Worm (Caenorhabditis elegans) whole organism, L1 larva: ENCODE measurements around the gene R186.8.

Source experiments
- C16A3.4 ChIP-seq: fragments of 150-350 bp; optimal IDR thresholded peaks from 2 replicates; lab custom pipeline; 2014; ENCODE audit warnings: missing biosample characterization, missing genetic modification characterization
- elt-2 ChIP-seq: sonication (generic microtip); optimal IDR thresholded peaks from 2 replicates; lab custom pipeline; 2016; ENCODE audit warnings: missing genetic modification characterization, mild to moderate bottlenecking, inconsistent platforms, missing compliant biosample characterization, missing genetic modification reagents
- fos-1 ChIP-seq: fragments of 150-350 bp; optimal IDR thresholded peaks from 2 replicates; lab custom pipeline; 2014; ENCODE audit warnings: missing biosample characterization, missing genetic modification characterization
- hpl-2 ChIP-seq: fragments of 150-350 bp; optimal IDR thresholded peaks from 2 replicates; lab custom pipeline; 2014; ENCODE audit warnings: missing biosample characterization, missing genetic modification reagents, missing genetic modification characterization
- lin-15B ChIP-seq: fragments of 150-350 bp; sonication (generic microtip); optimal IDR thresholded peaks from 3 replicates; lab custom pipeline; 2014; ENCODE audit warnings: missing biosample characterization, missing genetic modification characterization
- nhr-12 ChIP-seq: sonication (generic microtip); optimal IDR thresholded peaks from 2 replicates; lab custom pipeline; 2017; ENCODE audit warnings: missing biosample characterization, missing genetic modification characterization
- nhr-77 ChIP-seq: fragments of 150-350 bp; optimal IDR thresholded peaks from 2 replicates; lab custom pipeline; 2014; ENCODE audit warnings: missing biosample characterization, missing genetic modification characterization
- snpc-4 ChIP-seq: fragments of 150-350 bp; optimal IDR thresholded peaks from 2 replicates; lab custom pipeline; 2014; ENCODE audit warnings: missing biosample characterization, missing genetic modification characterization
- ztf-4 ChIP-seq: fragments of 150-350 bp; optimal IDR thresholded peaks from 2 replicates; lab custom pipeline; 2014; ENCODE audit warnings: missing biosample characterization, missing genetic modification characterization

- TF ChIP-seq hpl-2 (GFP tag; lab: Kevin White, UChicago) (no peak), C16A3.4 (no peak), nhr-12 (no peak), ztf-4 (tag; lab: Kevin White, UChicago) (no peak), fos-1 (tag; lab: Kevin White, UChicago) (no peak), snpc-4 (tag; lab: Kevin White, UChicago) (no peak), elt-2 (no peak), lin-15B (tag; lab: Kevin White, UChicago) (no peak), nhr-77 (tag; lab: Kevin White, UChicago) (no peak)
Observed at ce11 chrV:12939434-12939833, 28.3 kb downstream of the R186.8 start, which contains the start of gene T16G1.5.
